Worm (Caenorhabditis elegans) whole organism, young adult: Measurements from ENCODE around the gene ZK1127.13.
A peak's percentile ranks its signal among the peaks of the same experiment; 100 is the strongest.

ENCODE experiments used
- B0019.2 ChIP-seq: fragments of 200-800 bp; sonication (Bioruptor generic); conservative IDR thresholded peaks from 2 replicates; pipeline ENCODE4 v1.3.6; 2022; ENCODE audit warnings: missing genetic modification reagents, missing genetic modification characterization, missing compliant biosample characterization
- B0336.3 ChIP-seq: fragments of 200-800 bp; sonication (Bioruptor generic); IDR thresholded peaks from 2 replicates; pipeline ENCODE4 v1.3.6; 2022; ENCODE audit warnings: missing genetic modification characterization, missing compliant biosample characterization
- C17E4.6 ChIP-seq: fragments of 200-800 bp; sonication (Bioruptor generic); IDR thresholded peaks from 2 replicates; pipeline ENCODE4 v1.3.6; 2022; ENCODE audit warnings: missing genetic modification reagents, missing genetic modification characterization, missing compliant biosample characterization
- F22D6.2 ChIP-seq: sonication (generic microtip); optimal IDR thresholded peaks from 2 replicates; lab custom pipeline; 2016; ENCODE audit warnings: mild to moderate bottlenecking, missing genetic modification characterization, missing compliant biosample characterization
- F23B12.7 ChIP-seq: sonication (generic microtip); optimal IDR thresholded peaks from 2 replicates; lab custom pipeline; 2017; ENCODE audit warnings: missing genetic modification characterization, mild to moderate bottlenecking, missing compliant biosample characterization, antibody characterized with exemption, moderate library complexity; ENCODE audit not compliant: insufficient read depth
- F33H1.4 ChIP-seq: fragments of 200-800 bp; sonication (Bioruptor generic); IDR thresholded peaks from 2 replicates; pipeline ENCODE4 v1.3.6; 2022; ENCODE audit warnings: missing genetic modification reagents, missing genetic modification characterization, missing compliant biosample characterization
- K12H6.12 ChIP-seq: fragments of 200-800 bp; sonication (Bioruptor generic); optimal IDR thresholded peaks from 2 replicates; lab custom pipeline; 2018; ENCODE audit warnings: mild to moderate bottlenecking, missing genetic modification characterization, missing compliant biosample characterization
- aptf-3 ChIP-seq: fragments of 200-800 bp; sonication (Bioruptor generic); IDR thresholded peaks from 2 replicates; pipeline ENCODE4 v1.3.6; 2022; ENCODE audit warnings: missing genetic modification characterization, missing compliant biosample characterization
- athp-1 ChIP-seq: sonication (generic microtip); optimal IDR thresholded peaks from 2 replicates; lab custom pipeline; 2017; ENCODE audit warnings: mild to moderate bottlenecking, missing genetic modification characterization, missing compliant biosample characterization
- attf-5 ChIP-seq: fragments of 200-800 bp; sonication (Bioruptor generic); optimal IDR thresholded peaks from 2 replicates; lab custom pipeline; 2018; ENCODE audit warnings: mild to moderate bottlenecking, missing genetic modification characterization, missing compliant biosample characterization
- dox-1 ChIP-seq: fragments of 200-800 bp; sonication (Bioruptor generic); IDR thresholded peaks from 2 replicates; pipeline ENCODE4 v1.3.6; 2022; ENCODE audit warnings: missing genetic modification reagents, missing genetic modification characterization, missing compliant biosample characterization
- him-1 ChIP-seq: sonication (generic microtip); optimal IDR thresholded peaks from 2 replicates; lab custom pipeline; 2016; ENCODE audit warnings: missing genotype, missing genetic modification reagents, missing genetic modification characterization, missing compliant biosample characterization
- hmg-1.2 ChIP-seq: fragments of 200-800 bp; sonication (Bioruptor generic); IDR thresholded peaks from 2 replicates; pipeline ENCODE4 v1.3.6; 2022; ENCODE audit warnings: missing genetic modification reagents, missing genetic modification characterization, missing compliant biosample characterization
- hmg-20 ChIP-seq: fragments of 200-800 bp; sonication (Bioruptor generic); IDR thresholded peaks from 2 replicates; pipeline ENCODE4 v1.3.6; 2022; ENCODE audit warnings: missing genetic modification reagents, missing genetic modification characterization, missing compliant biosample characterization
- lag-1 ChIP-seq: fragments of 200-800 bp; sonication (Bioruptor generic); IDR thresholded peaks from 2 replicates; pipeline ENCODE4 v1.3.6; 2022; ENCODE audit warnings: missing genetic modification reagents, missing genetic modification characterization, missing compliant biosample characterization
- let-526 ChIP-seq: fragments of 200-800 bp; sonication (Bioruptor generic); IDR thresholded peaks from 2 replicates; pipeline ENCODE4 v1.3.6; 2022; ENCODE audit warnings: missing genetic modification reagents, missing genetic modification characterization, missing compliant biosample characterization
- let-607 ChIP-seq, 2 experiments: fragments of 200-800 bp in 1 of 2; sonication (Bioruptor generic) in 1 of 2; sonication (generic microtip) in 1 of 2; optimal IDR thresholded peaks; 2 replicates each; lab custom pipeline; 2016 to 2018; ENCODE audit warnings: mild to moderate bottlenecking in 2 of 2, missing compliant biosample characterization in 2 of 2, missing genetic modification characterization in 2 of 2, moderate library complexity in 2 of 2, missing genotype in 1 of 2
- lin-40 ChIP-seq: sonication (generic microtip); optimal IDR thresholded peaks from 2 replicates; lab custom pipeline; 2016; ENCODE audit warnings: missing genetic modification characterization, mild to moderate bottlenecking, missing compliant biosample characterization, missing genotype, missing genetic modification reagents
- lin-54 ChIP-seq: fragments of 200-800 bp; sonication (Bioruptor generic); optimal IDR thresholded peaks from 2 replicates; lab custom pipeline; 2018; ENCODE audit warnings: mild to moderate bottlenecking, missing genetic modification characterization, missing compliant biosample characterization
- madf-6 ChIP-seq: fragments of 200-800 bp; sonication (Bioruptor generic); IDR thresholded peaks from 2 replicates; pipeline ENCODE4 v1.3.6; 2022; ENCODE audit warnings: missing genetic modification reagents, missing genetic modification characterization, missing compliant biosample characterization
- mcd-1 ChIP-seq: fragments of 200-800 bp; sonication (Bioruptor generic); IDR thresholded peaks from 2 replicates; pipeline ENCODE4 v1.3.6; 2022; ENCODE audit warnings: missing genetic modification reagents, missing genetic modification characterization, missing compliant biosample characterization
- nfya-1 ChIP-seq: sonication (generic microtip); optimal IDR thresholded peaks from 2 replicates; lab custom pipeline; 2017; ENCODE audit warnings: antibody characterized with exemption, missing compliant biosample characterization, missing genetic modification characterization, borderline replicate concordance; ENCODE audit not compliant: insufficient read depth
- nhr-27 ChIP-seq: fragments of 200-800 bp; sonication (Bioruptor generic); optimal IDR thresholded peaks from 2 replicates; lab custom pipeline; 2018; ENCODE audit warnings: mild to moderate bottlenecking, missing genetic modification characterization, moderate library complexity, missing compliant biosample characterization
- nhr-80 ChIP-seq: sonication (generic microtip); optimal IDR thresholded peaks from 2 replicates; lab custom pipeline; 2016; ENCODE audit warnings: missing genetic modification characterization, missing compliant biosample characterization
- rec-8 ChIP-seq, 2 experiments: sonication (generic microtip); optimal IDR thresholded peaks; 2 replicates each; lab custom pipeline; 2016; ENCODE audit warnings: mild to moderate bottlenecking in 2 of 2, missing genetic modification characterization in 2 of 2, missing genetic modification reagents in 2 of 2, missing genotype in 2 of 2, missing biosample characterization in 1 of 2, missing compliant biosample characterization in 1 of 2, moderate library complexity in 1 of 2
- snpc-1.3 ChIP-seq: sonication (generic microtip); optimal IDR thresholded peaks from 2 replicates; lab custom pipeline; 2017; ENCODE audit warnings: missing genetic modification characterization, mild to moderate bottlenecking, missing compliant biosample characterization, antibody characterized with exemption, moderate library complexity, missing genotype, missing genetic modification reagents; ENCODE audit not compliant: insufficient read depth
- tlf-1 ChIP-seq: fragments of 200-800 bp; sonication (Bioruptor generic); optimal IDR thresholded peaks from 2 replicates; lab custom pipeline; 2018; ENCODE audit warnings: mild to moderate bottlenecking, missing genetic modification characterization, missing compliant biosample characterization
- xnd-1 ChIP-seq: sonication (generic microtip); optimal IDR thresholded peaks from 2 replicates; lab custom pipeline; 2016; ENCODE audit warnings: missing genotype, missing genetic modification reagents, missing genetic modification characterization, missing compliant biosample characterization
- ztf-22 ChIP-seq: fragments of 200-800 bp; sonication (Bioruptor generic); optimal IDR thresholded peaks from 2 replicates; lab custom pipeline; 2018; ENCODE audit warnings: mild to moderate bottlenecking, missing genetic modification characterization, moderate library complexity, missing compliant biosample characterization
- ztf-6 ChIP-seq: fragments of 200-800 bp; sonication (Bioruptor generic); IDR thresholded peaks from 2 replicates; pipeline ENCODE4 v1.3.6; 2022; ENCODE audit warnings: missing genetic modification reagents, missing genetic modification characterization, missing compliant biosample characterization

ZK1127.13 gene

DNA sequence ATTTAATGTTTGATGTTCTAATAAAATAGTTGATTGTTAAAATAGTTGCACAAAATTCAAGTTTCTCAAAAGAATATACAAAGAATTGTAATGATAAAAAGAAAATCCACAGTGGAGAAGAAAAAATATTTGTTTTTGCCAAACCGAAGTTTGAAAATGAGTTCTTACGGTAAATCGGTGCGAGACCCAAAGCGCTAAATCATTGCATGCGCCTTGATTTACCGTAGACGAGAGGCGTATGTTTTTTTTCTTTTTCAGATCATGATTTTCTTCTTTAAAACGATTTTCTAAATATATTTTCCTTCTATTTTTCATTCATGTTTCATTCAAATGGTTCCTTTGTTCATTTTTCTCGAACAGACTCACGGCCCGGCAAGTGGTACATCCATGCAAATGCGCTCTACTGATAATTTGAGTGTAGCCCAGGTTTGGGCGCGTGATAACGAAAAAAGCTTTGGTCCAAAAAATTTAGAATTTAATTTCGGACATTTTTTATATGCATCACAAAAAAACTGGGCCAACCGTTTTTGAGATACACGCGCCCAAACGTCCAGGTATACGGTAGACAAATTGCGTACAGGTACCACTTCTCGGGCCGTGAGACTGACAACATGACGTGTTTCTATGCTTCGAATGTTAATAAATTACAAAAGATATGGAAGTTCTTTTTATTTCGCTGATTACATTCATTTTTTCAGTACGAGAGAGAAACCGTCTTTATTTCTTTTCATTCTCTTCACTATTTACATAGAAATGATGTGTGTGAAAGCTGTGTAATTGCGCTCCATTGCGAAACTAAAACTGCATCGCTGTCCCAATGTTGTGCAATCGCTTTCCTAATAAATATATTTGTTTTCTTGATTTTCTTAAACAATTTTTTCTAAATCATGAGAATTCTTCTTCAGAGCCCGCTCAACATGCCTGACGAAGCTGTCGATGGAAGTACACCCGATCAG is 27.9 kb upstream of the ZK1127.13 start, which contains the start of gene znf-598 (continued):
- TF ChIP-seq K12H6.12, result no peak
- 0 out of 2 replicates have a peak, but pooled peaks have one; percentile 22 for TF ChIP-seq B0336.3 (GFP tag; lab: Robert Waterston, UW)
- no peak for TF ChIP-seq ztf-6 (GFP tag; lab: Robert Waterston, UW)
- TF ChIP-seq hmg-20 (GFP tag; lab: Robert Waterston, UW), result no peak
- peak; percentile 70 for TF ChIP-seq attf-5 (GFP tag; lab: Kevin White, UChicago)
- peak; percentile 8 for TF ChIP-seq snpc-1.3 (tag; lab: Kevin White, UChicago)
- peak; percentile 86 for TF ChIP-seq F33H1.4 (GFP tag; lab: Robert Waterston, UW)
- 0 out of 2 replicates have a peak, but pooled peaks have one; percentile 25 for TF ChIP-seq dox-1 (GFP tag; lab: Robert Waterston, UW)
- TF ChIP-seq nhr-80 (tag; lab: Kevin White, UChicago), result peak; percentile 84
- TF ChIP-seq B0019.2 (GFP tag; lab: Robert Waterston, UW), result no peak
- TF ChIP-seq ztf-22 (GFP tag; lab: Kevin White, UChicago), result no peak
- no peak for TF ChIP-seq lin-54 (GFP tag; lab: Kevin White, UChicago)
- TF ChIP-seq mcd-1, result peak; percentile 86
- TF ChIP-seq hmg-1.2 (GFP tag; lab: Robert Waterston, UW), result peak; percentile 35
- TF ChIP-seq xnd-1 (tag; lab: Kevin White, UChicago), result peak; percentile 77
- TF ChIP-seq athp-1 (tag; lab: Kevin White, UChicago), result no peak
- no peak for TF ChIP-seq F22D6.2 (tag; lab: Kevin White, UChicago)
- TF ChIP-seq madf-6 (GFP tag; lab: Robert Waterston, UW), result peak; percentile 82

DNA sequence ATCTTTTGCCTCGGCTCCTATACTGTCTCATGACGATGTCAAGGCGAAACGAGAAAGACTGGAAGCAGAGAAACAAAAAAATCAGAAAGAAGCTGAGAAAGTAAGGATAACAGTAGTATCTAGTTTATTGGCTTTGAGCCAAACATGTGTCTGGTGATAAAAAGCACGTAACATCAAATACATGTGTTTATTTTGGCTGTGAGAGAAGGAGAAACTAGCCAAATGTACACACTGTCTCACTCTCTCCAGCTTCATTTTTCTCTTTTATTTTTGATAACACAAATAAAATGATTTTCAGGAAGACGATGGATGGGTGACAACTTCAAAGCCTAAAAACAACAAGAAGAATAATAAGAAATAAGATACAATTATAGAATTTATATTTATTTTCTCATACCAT is 23.6 kb upstream of the ZK1127.13 start:
- TF ChIP-seq mcd-1, result no peak
- no peak for TF ChIP-seq lag-1 (GFP tag; lab: Robert Waterston, UW)
- TF ChIP-seq F22D6.2 (tag; lab: Kevin White, UChicago), result no peak
- TF ChIP-seq F33H1.4 (GFP tag; lab: Robert Waterston, UW), result no peak
- no peak for TF ChIP-seq him-1 (tag; lab: Kevin White, UChicago)
- TF ChIP-seq F23B12.7 (tag; lab: Kevin White, UChicago), result no peak
- TF ChIP-seq let-526 (GFP tag; lab: Robert Waterston, UW), result no peak
- no peak for TF ChIP-seq nhr-27 (tag; lab: Kevin White, UChicago)
- no peak for TF ChIP-seq C17E4.6 (GFP tag; lab: Robert Waterston, UW)
- no peak for TF ChIP-seq lin-40 (tag; lab: Kevin White, UChicago)
- no peak for TF ChIP-seq rec-8 (tag; optimal IDR thresholded peaks at IDR 0.05; lab: Kevin White, UChicago)
- TF ChIP-seq nfya-1 (tag; lab: Kevin White, UChicago), result no peak
- TF ChIP-seq aptf-3, result no peak
- TF ChIP-seq, all 124 proteins: peak for 0

DNA sequence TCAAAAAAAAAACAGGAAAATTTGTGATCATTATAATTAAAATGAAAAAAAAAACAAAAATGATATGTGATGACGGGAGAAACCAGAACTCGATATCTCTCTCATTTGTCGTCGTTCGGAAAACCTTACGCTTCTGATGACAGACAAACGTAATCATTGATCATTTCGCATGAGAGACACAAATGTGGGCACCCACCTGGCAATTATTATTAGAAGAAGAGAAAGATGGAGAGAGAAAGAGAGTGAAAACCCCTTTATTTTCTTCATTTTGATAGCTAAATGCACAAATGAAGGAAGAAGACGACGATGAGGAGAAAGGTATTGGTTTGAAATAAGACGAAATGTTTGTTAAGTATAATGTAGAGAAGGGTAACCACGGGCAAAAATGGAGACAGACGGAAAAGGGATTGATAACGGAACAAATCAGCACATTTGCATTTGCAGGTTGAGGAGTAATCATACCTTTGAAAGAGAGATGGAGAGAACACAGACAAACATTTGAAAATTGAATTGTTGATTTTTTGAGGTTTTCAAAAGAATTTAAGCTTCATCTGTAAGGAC is 21.9 kb upstream of the ZK1127.13 start:
- no peak for TF ChIP-seq tlf-1 (GFP tag; lab: Kevin White, UChicago)
- peak; percentile 84 for TF ChIP-seq nhr-80 (tag; lab: Kevin White, UChicago)
- peak in 1 of 2 experiments; percentile 20 for TF ChIP-seq let-607 (tag; optimal IDR thresholded peaks at IDR 0.05; lab: Kevin White, UChicago)
